Fruit fly (Drosophila melanogaster): ENCODE data around the gene primo-1.

DNA sequence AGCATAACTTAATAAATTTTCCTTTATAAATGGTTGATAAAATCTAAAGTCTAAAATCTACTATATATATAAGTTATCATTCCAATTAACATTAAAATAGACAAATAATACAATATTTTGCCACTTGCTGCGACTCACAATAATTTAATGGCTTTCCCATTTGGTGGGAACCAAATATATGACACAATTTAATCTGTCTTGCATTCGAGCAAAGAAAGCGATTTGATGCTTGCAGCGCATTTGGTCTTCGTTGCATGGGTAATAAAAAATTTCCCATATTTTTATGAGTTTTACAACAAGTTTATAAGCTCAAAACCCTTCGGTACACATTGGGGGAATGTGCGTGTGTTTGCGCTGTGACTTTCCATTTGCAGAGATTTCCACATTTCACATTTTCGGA is 15.2 kb upstream of the primo-1 start:
- no peak for TF ChIP-seq h (optimal IDR thresholded peaks at IDR 0.05)
- TF ChIP-seq insv (optimal IDR thresholded peaks at IDR 0.05), result no peak
- TF ChIP-seq ttk (optimal IDR thresholded peaks at IDR 0.05), result no peak
- no peak for TF ChIP-seq psq (optimal IDR thresholded peaks at IDR 0.05)
- TF ChIP-seq Sin3A (optimal IDR thresholded peaks at IDR 0.05), result no peak
